Fruit fly (Drosophila melanogaster) whole organism, embryonic: ENCODE results near the gene Socs36E.

Experiments
- CG10147 ChIP-seq: fragments of 200-800 bp; sonication (Bioruptor generic); optimal IDR thresholded peaks from 2 replicates; lab custom pipeline; 2019; ENCODE audit warnings: missing biosample characterization, mild to moderate bottlenecking, missing genetic modification characterization, moderate library complexity
- CG12219 ChIP-seq: fragments of 200-800 bp; sonication (Bioruptor generic); optimal IDR thresholded peaks from 3 replicates; lab custom pipeline; 2018; ENCODE audit warnings: missing biosample characterization, mild to moderate bottlenecking, missing genetic modification characterization
- CG12236 ChIP-seq: fragments of 200-800 bp; sonication (Bioruptor generic); optimal IDR thresholded peaks from 2 replicates; lab custom pipeline; 2016; ENCODE audit warnings: missing biosample characterization, missing genetic modification characterization
- CG14441 ChIP-seq: fragments of 200-800 bp; sonication (Bioruptor generic); IDR thresholded peaks from 2 replicates; pipeline ENCODE4 v1.3.6; 2022; ENCODE audit warnings: missing biosample characterization, missing genetic modification characterization
- CG15479 ChIP-seq: fragments of 200-800 bp; sonication (Bioruptor generic); optimal IDR thresholded peaks from 3 replicates; lab custom pipeline; 2019; ENCODE audit warnings: missing biosample characterization, mild to moderate bottlenecking, missing genetic modification characterization, moderate library complexity
- CG16863 ChIP-seq: fragments of 200-800 bp; sonication (Bioruptor generic); optimal IDR thresholded peaks from 3 replicates; lab custom pipeline; 2016; ENCODE audit warnings: missing biosample characterization, missing genetic modification characterization
- CG17328 ChIP-seq: fragments of 200-800 bp; sonication (Bioruptor generic); IDR thresholded peaks from 2 replicates; pipeline ENCODE4 v1.3.6; 2022; ENCODE audit warnings: missing biosample characterization, missing genetic modification characterization
- CG17361 ChIP-seq: fragments of 200-800 bp; sonication (Bioruptor generic); IDR thresholded peaks from 3 replicates; pipeline ENCODE4 v1.3.6; 2022; ENCODE audit warnings: missing biosample characterization, missing genetic modification characterization
- CG17912 ChIP-seq: fragments of 200-800 bp; sonication (Bioruptor generic); optimal IDR thresholded peaks from 2 replicates; lab custom pipeline; 2018; ENCODE audit warnings: missing biosample characterization, mild to moderate bottlenecking, missing genetic modification characterization
- CG32532 ChIP-seq: fragments of 200-800 bp; sonication (Bioruptor generic); IDR thresholded peaks from 2 replicates; pipeline ENCODE4 v1.3.6; 2022; ENCODE audit warnings: missing biosample characterization, missing genetic modification characterization
- CG3838 ChIP-seq: fragments of 200-800 bp; sonication (Bioruptor generic); optimal IDR thresholded peaks from 3 replicates; lab custom pipeline; 2016; ENCODE audit warnings: missing biosample characterization, missing genetic modification characterization
- CG4360 ChIP-seq: fragments of 200-800 bp; sonication (Bioruptor generic); IDR thresholded peaks from 2 replicates; pipeline ENCODE4 v1.3.6; 2022; ENCODE audit warnings: missing biosample characterization, missing genetic modification characterization
- CG4730 ChIP-seq: fragments of 200-800 bp; sonication (Bioruptor generic); IDR thresholded peaks from 2 replicates; pipeline ENCODE4 v1.3.6; 2022; ENCODE audit warnings: missing biosample characterization, missing genetic modification characterization
- CG5180 ChIP-seq: fragments of 200-800 bp; sonication (Bioruptor generic); optimal IDR thresholded peaks from 3 replicates; lab custom pipeline; 2017; ENCODE audit warnings: missing biosample characterization, missing genetic modification characterization, mild to moderate bottlenecking, moderate library complexity, missing genetic modification reagents
- CG7357 ChIP-seq: fragments of 200-800 bp; sonication (Bioruptor generic); IDR thresholded peaks from 3 replicates; pipeline ENCODE4 v1.3.6; 2022; ENCODE audit warnings: missing biosample characterization, missing genetic modification characterization
- CG7372 ChIP-seq: fragments of 200-800 bp; sonication (Bioruptor generic); IDR thresholded peaks from 2 replicates; pipeline ENCODE4 v1.3.6; 2022; ENCODE audit warnings: missing biosample characterization, missing genetic modification characterization
- CG7786 ChIP-seq: fragments of 200-800 bp; sonication (Bioruptor generic); optimal IDR thresholded peaks from 2 replicates; lab custom pipeline; 2016; ENCODE audit warnings: missing biosample characterization, missing genetic modification characterization
- CG9727 ChIP-seq: fragments of 200-800 bp; sonication (Bioruptor generic); optimal IDR thresholded peaks from 3 replicates; lab custom pipeline; 2017; ENCODE audit warnings: missing biosample characterization, mild to moderate bottlenecking, missing genetic modification characterization
- CG9797 ChIP-seq: fragments of 200-800 bp; sonication (Bioruptor generic); optimal IDR thresholded peaks from 3 replicates; lab custom pipeline; 2018; ENCODE audit warnings: missing biosample characterization, mild to moderate bottlenecking, missing genetic modification characterization
- CG9932 ChIP-seq: fragments of 200-800 bp; sonication (Bioruptor generic); IDR thresholded peaks from 2 replicates; pipeline ENCODE4 v1.3.6; 2022; ENCODE audit warnings: missing biosample characterization, missing genetic modification characterization
- Dfd ChIP-seq, 2 experiments: fragments of >200 bp; optimal IDR thresholded peaks; 2 replicates each; lab custom pipeline; 2017; ENCODE audit warnings: missing biosample characterization in 2 of 2, missing genetic modification characterization in 2 of 2
- Drgx ChIP-seq: fragments of 200-800 bp; sonication (Bioruptor generic); IDR thresholded peaks from 2 replicates; pipeline ENCODE4 v1.3.6; 2022; ENCODE audit warnings: missing biosample characterization, missing genetic modification characterization
- Gsc ChIP-seq: fragments of 200-800 bp; sonication (Bioruptor generic); IDR thresholded peaks from 2 replicates; pipeline ENCODE4 v1.3.6; 2022; ENCODE audit warnings: missing biosample characterization, missing genetic modification characterization
- Gug ChIP-seq: fragments of 200-800 bp; sonication (Bioruptor generic); IDR thresholded peaks from 4 replicates; pipeline ENCODE4 v1.3.6; 2022; ENCODE audit warnings: missing biosample characterization, missing genetic modification characterization
- HLH4C ChIP-seq: fragments of 200-800 bp; sonication (Bioruptor generic); IDR thresholded peaks from 3 replicates; pipeline ENCODE4 v1.3.6; 2022; ENCODE audit warnings: missing biosample characterization, missing genetic modification characterization; ENCODE audit not compliant: partially characterized antibody
- Hmr ChIP-seq: fragments of 200-800 bp; sonication (Bioruptor generic); optimal IDR thresholded peaks from 3 replicates; lab custom pipeline; 2017; ENCODE audit warnings: mild to moderate bottlenecking, missing biosample characterization, missing genetic modification reagents, missing genetic modification characterization
- Hr78 ChIP-seq, 2 experiments: fragments of 200-800 bp in 1 of 2; fragments of >200 bp in 1 of 2; sonication (Bioruptor generic) in 1 of 2; optimal IDR thresholded peaks; 2 replicates each; lab custom pipeline; 2017 to 2019; ENCODE audit warnings: missing biosample characterization in 2 of 2, missing genetic modification characterization in 2 of 2, mild to moderate bottlenecking in 1 of 2, moderate library complexity in 1 of 2
- Lim3 ChIP-seq: fragments of 200-800 bp; sonication (Bioruptor generic); IDR thresholded peaks from 2 replicates; pipeline ENCODE4 v1.3.6; 2022; ENCODE audit warnings: missing biosample characterization, missing genetic modification characterization
- Nf-YB ChIP-seq: fragments of 200-800 bp; sonication (Bioruptor generic); optimal IDR thresholded peaks from 3 replicates; lab custom pipeline; 2019; ENCODE audit warnings: missing biosample characterization, mild to moderate bottlenecking, missing genetic modification characterization, moderate library complexity
- Oaz ChIP-seq: fragments of 200-800 bp; sonication (Bioruptor generic); IDR thresholded peaks from 2 replicates; pipeline ENCODE4 v1.3.6; 2022; ENCODE audit warnings: missing biosample characterization, missing genetic modification characterization
- amos ChIP-seq: fragments of 200-800 bp; sonication (Bioruptor generic); IDR thresholded peaks from 2 replicates; pipeline ENCODE4 v1.3.6; 2022; ENCODE audit warnings: missing biosample characterization, missing genetic modification characterization; ENCODE audit not compliant: partially characterized antibody
- az2 ChIP-seq: fragments of 200-800 bp; sonication (Bioruptor generic); optimal IDR thresholded peaks from 3 replicates; lab custom pipeline; 2016; ENCODE audit warnings: missing biosample characterization, missing genetic modification characterization
- bowl ChIP-seq: fragments of 200-800 bp; sonication (Bioruptor generic); IDR thresholded peaks from 2 replicates; pipeline ENCODE4 v1.3.6; 2022; ENCODE audit warnings: missing biosample characterization, missing genetic modification characterization
- bsh ChIP-seq, 2 experiments: fragments of 200-800 bp; sonication (Bioruptor generic); optimal IDR thresholded peaks; 2 replicates each; lab custom pipeline; 2017 to 2018; ENCODE audit warnings: mild to moderate bottlenecking in 2 of 2, missing biosample characterization in 2 of 2, missing genetic modification characterization in 2 of 2, moderate library complexity in 1 of 2
- btn ChIP-seq: fragments of 200-800 bp; sonication (Bioruptor generic); optimal IDR thresholded peaks from 2 replicates; lab custom pipeline; 2016; ENCODE audit warnings: missing biosample characterization, missing genetic modification characterization
- cwo ChIP-seq: fragments of 200-800 bp; sonication (Bioruptor generic); optimal IDR thresholded peaks from 3 replicates; lab custom pipeline; 2017; ENCODE audit warnings: missing biosample characterization, missing genetic modification characterization, mild to moderate bottlenecking, moderate library complexity, missing genetic modification reagents
- danr ChIP-seq: fragments of 200-800 bp; sonication (Bioruptor generic); IDR thresholded peaks from 2 replicates; pipeline ENCODE4 v1.3.6; 2022; ENCODE audit warnings: missing biosample characterization, missing genetic modification characterization
- fd96Cb ChIP-seq: fragments of 200-800 bp; sonication (Bioruptor generic); optimal IDR thresholded peaks from 2 replicates; lab custom pipeline; 2018; ENCODE audit warnings: missing biosample characterization, mild to moderate bottlenecking, missing genetic modification characterization, moderate library complexity
- ftz-f1 ChIP-seq: fragments of 200-800 bp; sonication (Bioruptor generic); optimal IDR thresholded peaks from 2 replicates; lab custom pipeline; 2016; ENCODE audit warnings: missing biosample characterization, missing genetic modification characterization
- nau ChIP-seq: fragments of 200-800 bp; sonication (Bioruptor generic); optimal IDR thresholded peaks from 3 replicates; lab custom pipeline; 2017; ENCODE audit warnings: missing biosample characterization, mild to moderate bottlenecking, missing genetic modification characterization, missing genetic modification reagents
- nom ChIP-seq: fragments of 200-800 bp; sonication (Bioruptor generic); optimal IDR thresholded peaks from 2 replicates; lab custom pipeline; 2017; ENCODE audit warnings: missing biosample characterization, missing genetic modification characterization, mild to moderate bottlenecking, moderate library complexity, missing genetic modification reagents
- seq ChIP-seq: fragments of 200-800 bp; sonication (Bioruptor generic); IDR thresholded peaks from 2 replicates; pipeline ENCODE4 v1.3.6; 2022; ENCODE audit warnings: missing biosample characterization, missing genetic modification characterization
- sug ChIP-seq: fragments of 200-800 bp; optimal IDR thresholded peaks from 2 replicates; lab custom pipeline; 2019; ENCODE audit warnings: missing biosample characterization, mild to moderate bottlenecking, missing genetic modification characterization, moderate library complexity
- usp ChIP-seq: fragments of >200 bp; optimal IDR thresholded peaks from 2 replicates; lab custom pipeline; 2017; ENCODE audit warnings: missing biosample characterization, missing genetic modification characterization
- zfh2 ChIP-seq: fragments of 200-800 bp; sonication (Bioruptor generic); optimal IDR thresholded peaks from 2 replicates; lab custom pipeline; 2016; ENCODE audit warnings: missing biosample characterization, missing genetic modification characterization

Gene Socs36E

DNA sequence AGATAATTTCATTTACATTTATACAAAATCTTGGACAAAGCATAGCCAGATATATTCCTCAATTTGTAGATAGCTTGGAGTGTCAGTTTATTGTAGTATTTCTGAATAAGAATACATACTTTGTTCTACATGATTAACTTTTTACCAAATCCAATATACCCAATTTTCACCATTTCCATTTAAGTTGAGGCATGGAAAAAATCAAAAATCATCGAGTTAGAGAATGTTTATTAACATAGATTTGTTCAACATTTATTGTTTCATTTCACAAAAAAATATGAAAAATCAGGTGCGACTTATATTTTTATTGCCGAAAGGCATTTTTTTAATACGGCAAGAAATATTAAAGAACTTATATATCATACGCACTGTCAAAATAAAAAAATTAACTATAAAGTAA, 26.6 kb downstream of the Socs36E start, which contains the start of gene Grl36b:
Gene Grl36b (minus strand): TSS at position 101 of the 400 bp plus-strand sequence.
- TF ChIP-seq CG17328 (GFP tag; lab: Robert Waterston, UW) (no peak), CG7357 (no peak), CG17361 (GFP tag; lab: Robert Waterston, UW) (no peak), CG15479 (GFP tag; lab: Kevin White, UChicago) (no peak), CG12219 (GFP tag; lab: Kevin White, UChicago) (no peak), CG4730 (GFP tag; lab: Robert Waterston, UW) (no peak), usp (GFP tag; lab: Kevin White, UChicago) (no peak), Lim3 (no peak), CG17912 (GFP tag; lab: Kevin White, UChicago) (no peak), CG16863 (GFP tag; lab: Kevin White, UChicago) (no peak), CG9797 (GFP tag; lab: Kevin White, UChicago) (no peak)
- TF ChIP-seq, all 482 proteins: peak for 0

DNA sequence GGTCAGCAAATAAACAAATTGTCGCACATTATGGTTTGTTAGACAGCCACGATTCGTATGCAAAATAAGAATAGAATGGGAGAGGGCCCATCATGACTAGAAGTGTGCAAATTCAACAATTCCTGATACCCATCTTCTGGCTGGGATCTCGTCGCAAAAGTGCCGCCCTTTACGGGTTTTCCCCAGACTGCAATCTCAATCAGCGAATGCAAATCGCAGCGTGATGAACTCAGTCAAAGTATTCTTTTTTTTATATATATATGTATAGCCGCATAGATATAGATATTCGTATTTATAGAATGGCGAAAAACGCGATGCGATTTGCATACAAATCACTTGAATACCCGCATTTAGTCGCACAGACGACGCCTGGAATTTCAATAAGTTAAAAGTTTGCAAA, 29.3 kb downstream of the Socs36E start:
- TF ChIP-seq CG17328 (GFP tag; lab: Robert Waterston, UW), result no peak
- TF ChIP-seq Oaz (GFP tag; lab: Robert Waterston, UW), result no peak
- TF ChIP-seq CG9932 (GFP tag; lab: Robert Waterston, UW), result no peak
- TF ChIP-seq CG12236 (GFP tag; lab: Kevin White, UChicago), result no peak
- TF ChIP-seq CG4360 (GFP tag; lab: Robert Waterston, UW), result no peak

DNA sequence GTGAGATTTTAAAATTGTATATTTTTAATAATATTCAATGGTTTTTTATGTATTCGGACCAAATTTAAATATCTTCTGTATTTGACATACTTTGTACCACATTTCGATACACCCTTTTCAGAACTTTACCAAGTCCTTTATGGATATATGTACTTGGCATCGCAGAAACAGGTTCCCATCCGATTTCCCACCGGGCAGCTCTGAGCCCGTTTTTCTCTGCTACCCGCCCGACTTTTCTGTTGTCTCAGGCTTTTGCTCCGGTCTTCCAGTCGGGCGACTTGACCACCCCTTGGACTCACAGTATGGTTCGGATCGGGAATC, 30.0 kb downstream of the Socs36E start:
- TF ChIP-seq az2 (GFP tag; lab: Kevin White, UChicago) (no peak), Gug (GFP tag; lab: Robert Waterston, UW) (no peak), Drgx (GFP tag; lab: Robert Waterston, UW) (peak; percentile 40), CG7372 (GFP tag; lab: Robert Waterston, UW) (no peak), CG3838 (GFP tag; lab: Kevin White, UChicago) (no peak), CG14441 (GFP tag; lab: Robert Waterston, UW) (no peak), nau (GFP tag; lab: Kevin White, UChicago) (no peak), HLH4C (GFP tag; lab: Robert Waterston, UW) (no peak), zfh2 (no peak), Hr78 (GFP tag; optimal IDR thresholded peaks at IDR 0.05; lab: Kevin White, UChicago) (no peak), bsh (GFP tag; optimal IDR thresholded peaks at IDR 0.05; lab: Kevin White, UChicago) (peak in 1 of 2 experiments; percentile 71), amos (no peak), nom (GFP tag; lab: Kevin White, UChicago) (peak; percentile 4), CG7786 (GFP tag; lab: Kevin White, UChicago) (no peak), cwo (no peak)

DNA sequence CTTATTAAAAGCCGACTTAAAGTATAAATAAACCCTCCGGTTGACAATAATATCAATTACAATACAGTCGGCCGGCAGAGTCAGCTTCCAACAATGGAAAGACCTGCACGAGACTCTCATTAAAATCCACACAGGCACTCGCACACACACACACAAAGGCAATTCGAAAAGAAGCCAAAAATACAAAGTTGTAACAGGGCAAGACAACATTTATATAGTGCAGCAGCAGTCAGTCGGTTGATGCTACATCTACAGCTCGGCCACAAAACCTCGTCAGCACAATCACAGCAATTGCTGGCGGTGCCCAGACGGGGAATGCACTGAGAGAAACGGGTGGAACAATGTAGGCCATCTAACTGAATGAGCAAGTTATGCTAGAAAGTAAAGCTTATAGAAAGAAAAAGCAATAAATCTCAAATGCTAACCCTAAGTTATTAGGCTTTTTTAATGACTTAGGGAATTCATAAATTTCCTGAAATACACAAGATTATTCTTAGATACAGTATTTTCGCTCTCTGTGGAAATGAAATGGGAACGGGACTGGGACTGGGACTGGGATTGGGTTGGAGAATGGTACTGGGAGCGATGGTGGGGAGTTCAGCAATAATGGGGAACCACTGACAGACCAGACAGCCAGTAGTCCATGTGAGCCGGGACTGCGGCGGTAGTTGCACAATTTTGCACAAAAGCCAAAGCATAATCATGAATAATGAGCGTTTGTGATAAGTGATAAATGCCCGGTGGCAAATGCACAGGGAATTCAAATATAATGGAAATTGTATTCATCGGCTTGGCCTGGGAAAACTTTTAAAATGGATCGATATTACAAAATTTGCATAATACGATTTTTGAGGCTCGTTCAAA, 30.6 kb downstream of the Socs36E start:
- peak; percentile 7 for TF ChIP-seq btn (GFP tag; lab: Kevin White, UChicago)
- TF ChIP-seq CG9727 (GFP tag; lab: Kevin White, UChicago), result peak; percentile 35
- peak; percentile 10 for TF ChIP-seq CG5180 (GFP tag; lab: Kevin White, UChicago)
- TF ChIP-seq CG32532 (GFP tag; lab: Robert Waterston, UW), result peak; percentile 55; the same call in 1 of the 2 replicates
- TF ChIP-seq fd96Cb (tag; lab: Kevin White, UChicago), result peak; percentile 44
- peak; percentile 11 for TF ChIP-seq CG10147 (GFP tag; lab: Kevin White, UChicago)
- TF ChIP-seq Nf-YB (GFP tag; lab: Kevin White, UChicago), result no peak
- peak; percentile 43 for TF ChIP-seq Hmr (GFP tag; lab: Kevin White, UChicago)
- TF ChIP-seq nau (GFP tag; lab: Kevin White, UChicago), result peak; percentile 29
- TF ChIP-seq Dfd (GFP tag; optimal IDR thresholded peaks at IDR 0.05; lab: Kevin White, UChicago), result no peak
- no peak for TF ChIP-seq Gsc (GFP tag; lab: Robert Waterston, UW)
- no peak for TF ChIP-seq ftz-f1
- TF ChIP-seq Hr78 (GFP tag; optimal IDR thresholded peaks at IDR 0.05; lab: Kevin White, UChicago), result no peak
- peak; percentile 42; the same call in 1 of the 2 replicates for TF ChIP-seq seq (GFP tag; lab: Robert Waterston, UW)
- no peak for TF ChIP-seq bowl (GFP tag; lab: Robert Waterston, UW)
- TF ChIP-seq danr (GFP tag; lab: Robert Waterston, UW), result 0 out of 2 replicates have a peak, but pooled peaks have one; percentile 18
- TF ChIP-seq sug (tag; lab: Kevin White, UChicago), result no peak
